Fruit fly (Drosophila melanogaster) whole organism: ENCODE measurements around the gene CG42583.

ENCODE experiments used
- CG8478 ChIP-seq: fragments of >200 bp; optimal IDR thresholded peaks from 2 replicates; lab custom pipeline; 2018; ENCODE audit warnings: inconsistent platforms
- Dll ChIP-seq: fragments of >200 bp; optimal IDR thresholded peaks from 2 replicates; lab custom pipeline; 2017
- EcR ChIP-seq, 2 experiments: fragments of >200 bp; optimal IDR thresholded peaks; 2 replicates each; lab custom pipeline; 2017; ENCODE audit warnings: missing biosample characterization in 2 of 2, missing genetic modification characterization in 2 of 2, missing genetic modification reagents in 2 of 2
- pan ChIP-seq: fragments of >200 bp; optimal IDR thresholded peaks from 2 replicates; lab custom pipeline; 2017
- psq ChIP-seq: fragments of >200 bp; optimal IDR thresholded peaks from 2 replicates; lab custom pipeline; 2017
- usp ChIP-seq: fragments of >200 bp; optimal IDR thresholded peaks from 2 replicates; lab custom pipeline; 2017; ENCODE audit warnings: missing biosample characterization, missing genetic modification characterization, mixed read lengths

- TF ChIP-seq psq, result no peak
- TF ChIP-seq CG8478 (lab: Kevin White, UChicago), result no peak
- no peak for TF ChIP-seq usp
- no peak for TF ChIP-seq Dll (lab: Kevin White, UChicago)
- no peak for TF ChIP-seq pan (lab: Kevin White, UChicago)
- no peak for TF ChIP-seq EcR (GFP tag; optimal IDR thresholded peaks at IDR 0.05; lab: Kevin White, UChicago)
Observed at dm6 chrX:20159679-20160140, 20.1 kb downstream of the CG42583 start, which contains the start of gene Rab35.
